Fruit fly (Drosophila melanogaster): ENCODE measurements around the gene CG31777.

CG31777 gene

DNA sequence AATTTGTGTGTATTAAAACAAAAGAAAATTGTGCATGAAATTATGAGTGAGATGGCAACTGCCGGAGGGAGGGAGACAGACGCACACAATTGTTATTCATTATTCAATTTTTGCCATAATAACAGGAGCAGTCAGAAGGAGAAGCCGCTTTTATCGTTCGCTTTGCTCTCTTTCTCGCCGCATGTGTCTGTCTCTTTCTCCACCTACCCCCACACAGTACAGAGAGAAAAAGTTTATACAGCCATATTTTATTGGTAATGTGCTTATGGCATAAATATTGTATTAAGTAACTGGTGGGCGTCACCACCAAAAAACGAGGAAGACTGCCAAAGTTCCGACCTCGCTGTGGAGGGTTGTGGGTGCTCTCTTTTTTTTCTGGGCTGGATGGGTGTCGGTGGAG lies 24.4 kb downstream of the CG31777 start:
- TF ChIP-seq dl (GFP tag; optimal IDR thresholded peaks at IDR 0.05; ENCODE audit: insufficient read depth in 1 of 2, partially characterized antibody in 2 of 2) = no peak
- TF ChIP-seq Dif (GFP tag; optimal IDR thresholded peaks at IDR 0.05; ENCODE audit: partially characterized antibody) = no peak
- no peak for TF ChIP-seq OdsH (GFP tag; optimal IDR thresholded peaks at IDR 0.05)
- no peak for TF ChIP-seq CrebA (GFP tag; optimal IDR thresholded peaks at IDR 0.05; ENCODE audit: borderline replicate concordance)
- no peak for TF ChIP-seq usp (GFP tag; optimal IDR thresholded peaks at IDR 0.05)
- TF ChIP-seq Jra (GFP tag; optimal IDR thresholded peaks at IDR 0.05) = no peak
- TF ChIP-seq N (GFP tag; optimal IDR thresholded peaks at IDR 0.05) = no peak
- no peak for TF ChIP-seq psq (GFP tag; optimal IDR thresholded peaks at IDR 0.05)
- no peak for TF ChIP-seq Hnf4 (GFP tag; optimal IDR thresholded peaks at IDR 0.05)
- TF ChIP-seq sv (GFP tag; optimal IDR thresholded peaks at IDR 0.05) = no peak
- TF ChIP-seq pan (optimal IDR thresholded peaks at IDR 0.05) = no peak
- TF ChIP-seq Mio (GFP tag; optimal IDR thresholded peaks at IDR 0.05) = no peak
- no peak for TF ChIP-seq ey (GFP tag; optimal IDR thresholded peaks at IDR 0.05)
- no peak for TF ChIP-seq Hr78 (GFP tag; optimal IDR thresholded peaks at IDR 0.05)
- TF ChIP-seq jim (GFP tag; optimal IDR thresholded peaks at IDR 0.05) = no peak
- TF ChIP-seq CG9705 (GFP tag; optimal IDR thresholded peaks at IDR 0.05) = no peak
- TF ChIP-seq CG32264 (GFP tag; optimal IDR thresholded peaks at IDR 0.05) = no peak
- no peak for TF ChIP-seq woc (GFP tag; optimal IDR thresholded peaks at IDR 0.05)

DNA sequence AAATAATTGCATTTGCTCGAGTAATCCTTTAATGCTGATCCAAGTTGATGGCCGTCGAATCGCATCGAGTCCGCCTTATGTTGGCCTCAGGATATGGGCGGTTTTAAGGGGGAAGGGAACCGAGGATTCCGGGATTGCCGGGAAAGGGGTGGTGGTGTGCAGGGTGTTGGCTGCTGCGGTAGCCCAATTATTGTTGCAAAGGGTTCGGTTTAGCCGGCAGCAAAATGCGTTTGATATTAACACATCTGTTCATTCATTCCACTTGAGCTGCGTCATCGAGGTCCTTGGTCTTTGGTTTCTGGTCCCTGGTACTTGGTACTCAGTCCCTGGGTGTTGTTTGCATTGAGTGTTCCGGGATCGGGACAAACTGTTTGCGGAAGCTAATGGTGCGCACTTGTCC lies 25.5 kb downstream of the CG31777 start:
- TF ChIP-seq CG32264 (GFP tag; optimal IDR thresholded peaks at IDR 0.05) (no peak), sv (GFP tag; optimal IDR thresholded peaks at IDR 0.05) (no peak), dl (GFP tag; optimal IDR thresholded peaks at IDR 0.05; ENCODE audit: insufficient read depth in 1 of 2, partially characterized antibody in 2 of 2) (no peak), foxo (GFP tag; optimal IDR thresholded peaks at IDR 0.05) (no peak), Hnf4 (GFP tag; optimal IDR thresholded peaks at IDR 0.05) (no peak), dmrt93B (GFP tag; optimal IDR thresholded peaks at IDR 0.05) (no peak), HLH106 (tag; optimal IDR thresholded peaks at IDR 0.05) (no peak), usp (GFP tag; optimal IDR thresholded peaks at IDR 0.05) (no peak), OdsH (GFP tag; optimal IDR thresholded peaks at IDR 0.05) (no peak), CrebA (GFP tag; optimal IDR thresholded peaks at IDR 0.05; ENCODE audit: borderline replicate concordance) (no peak), tai (GFP tag; optimal IDR thresholded peaks at IDR 0.05) (no peak), Jra (GFP tag; optimal IDR thresholded peaks at IDR 0.05) (no peak), jim (GFP tag; optimal IDR thresholded peaks at IDR 0.05) (no peak), h (GFP tag; optimal IDR thresholded peaks at IDR 0.05) (no peak), Myc (optimal IDR thresholded peaks at IDR 0.05) (no peak), pan (optimal IDR thresholded peaks at IDR 0.05) (no peak), lola (GFP tag; optimal IDR thresholded peaks at IDR 0.05) (no peak), Abd-B (GFP tag; optimal IDR thresholded peaks at IDR 0.05) (no peak), fru (GFP tag; optimal IDR thresholded peaks at IDR 0.05) (no peak), Hr78 (GFP tag; optimal IDR thresholded peaks at IDR 0.05) (no peak)

DNA sequence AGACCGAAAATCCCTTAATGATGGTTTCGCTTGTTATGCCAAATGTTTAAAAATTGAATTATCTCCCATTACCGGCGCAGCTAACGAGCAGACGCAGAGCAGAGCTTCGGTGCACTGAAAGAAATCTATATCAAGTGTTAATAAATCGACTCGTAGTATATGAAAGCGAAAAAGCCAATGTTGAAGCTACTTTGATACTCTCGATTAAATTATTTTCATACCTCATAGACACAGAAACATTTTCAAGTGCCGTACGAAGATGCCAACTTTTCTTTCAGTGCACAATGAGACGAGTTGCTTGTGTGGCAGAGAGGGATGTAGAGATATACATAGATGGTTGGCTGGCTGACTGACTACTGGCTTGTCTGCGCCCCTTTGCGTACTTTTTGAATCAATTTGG lies 31.1 kb downstream of the CG31777 start:
- no peak for TF ChIP-seq Rel (GFP tag; optimal IDR thresholded peaks at IDR 0.05)
- TF ChIP-seq Rel (tag; optimal IDR thresholded peaks at IDR 0.05) = no peak
- TF ChIP-seq N (GFP tag; optimal IDR thresholded peaks at IDR 0.05) = no peak
- no peak for TF ChIP-seq Vsx2 (GFP tag; optimal IDR thresholded peaks at IDR 0.05; ENCODE audit: partially characterized antibody)
- TF ChIP-seq Sp1 (GFP tag; optimal IDR thresholded peaks at IDR 0.05) = no peak
- TF ChIP-seq Hr83 (GFP tag; optimal IDR thresholded peaks at IDR 0.05; ENCODE audit: poor library complexity, severe bottlenecking) = no peak
- TF ChIP-seq lola (GFP tag; optimal IDR thresholded peaks at IDR 0.05) = no peak
- TF ChIP-seq tai (GFP tag; optimal IDR thresholded peaks at IDR 0.05) = no peak
- no peak for TF ChIP-seq usp (GFP tag; optimal IDR thresholded peaks at IDR 0.05)
- no peak for TF ChIP-seq brk (GFP tag; optimal IDR thresholded peaks at IDR 0.05)
- no peak for TF ChIP-seq HLH106 (tag; optimal IDR thresholded peaks at IDR 0.05)
- TF ChIP-seq Hnf4 (GFP tag; optimal IDR thresholded peaks at IDR 0.05) = no peak
- no peak for TF ChIP-seq dl (GFP tag; optimal IDR thresholded peaks at IDR 0.05; ENCODE audit: insufficient read depth in 1 of 2, partially characterized antibody in 2 of 2)
- no peak for TF ChIP-seq fru (GFP tag; optimal IDR thresholded peaks at IDR 0.05)
- TF ChIP-seq psq (GFP tag; optimal IDR thresholded peaks at IDR 0.05) = no peak
- TF ChIP-seq CrebA (GFP tag; optimal IDR thresholded peaks at IDR 0.05; ENCODE audit: borderline replicate concordance) = no peak
- TF ChIP-seq jim (GFP tag; optimal IDR thresholded peaks at IDR 0.05) = no peak
- TF ChIP-seq Jra (GFP tag; optimal IDR thresholded peaks at IDR 0.05) = no peak
- TF ChIP-seq rgr (GFP tag; optimal IDR thresholded peaks at IDR 0.05) = no peak
- no peak for TF ChIP-seq foxo (GFP tag; optimal IDR thresholded peaks at IDR 0.05)

DNA sequence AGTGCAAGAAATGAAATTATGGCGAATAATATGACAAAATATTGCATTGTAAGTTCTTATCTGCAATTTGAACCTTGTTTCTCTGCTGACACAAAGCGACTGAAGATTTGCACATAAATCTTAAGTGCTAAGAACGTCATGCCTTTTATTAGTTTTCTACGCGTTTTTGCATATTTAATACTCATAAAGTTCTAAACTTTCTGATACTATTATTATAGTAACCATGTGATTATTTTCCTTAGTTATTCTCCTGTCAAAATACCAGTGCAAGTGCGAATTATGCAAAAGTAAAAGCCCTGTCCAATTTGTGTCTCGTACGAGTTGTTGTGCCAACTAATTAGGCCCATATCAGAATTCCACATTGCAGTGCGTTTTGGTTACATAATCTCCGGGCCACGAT lies 36.4 kb downstream of the CG31777 start, which contains the start of gene Sfp24Bc:
Gene Sfp24Bc (minus strand): TSS at position 101 of the 400 bp plus-strand sequence.
- no peak for TF ChIP-seq Mio (GFP tag; optimal IDR thresholded peaks at IDR 0.05)
- no peak for TF ChIP-seq br (GFP tag; optimal IDR thresholded peaks at IDR 0.05)
- no peak for TF ChIP-seq Abd-B (GFP tag; optimal IDR thresholded peaks at IDR 0.05)
- no peak for TF ChIP-seq CG32264 (GFP tag; optimal IDR thresholded peaks at IDR 0.05)
- no peak for TF ChIP-seq dmrt93B (GFP tag; optimal IDR thresholded peaks at IDR 0.05)
- TF ChIP-seq sv (GFP tag; optimal IDR thresholded peaks at IDR 0.05) = no peak
- TF ChIP-seq Sp1 (GFP tag; optimal IDR thresholded peaks at IDR 0.05) = no peak
- no peak for TF ChIP-seq Vsx2 (GFP tag; optimal IDR thresholded peaks at IDR 0.05; ENCODE audit: partially characterized antibody)
- TF ChIP-seq pan (optimal IDR thresholded peaks at IDR 0.05) = no peak
- TF ChIP-seq Rel (GFP tag; optimal IDR thresholded peaks at IDR 0.05) = no peak
- no peak for TF ChIP-seq Rel (tag; optimal IDR thresholded peaks at IDR 0.05)
- TF ChIP-seq woc (GFP tag; optimal IDR thresholded peaks at IDR 0.05) = no peak
- TF ChIP-seq N (GFP tag; optimal IDR thresholded peaks at IDR 0.05) = no peak
- TF ChIP-seq Dfd (GFP tag; optimal IDR thresholded peaks at IDR 0.05) = no peak

Measured in whole organism, wandering third instar larva.